Fruit fly (Drosophila melanogaster) whole organism, embryonic: ENCODE results near the gene GstD7.

ENCODE experiments used
- Atf6 ChIP-seq: fragments of 200-800 bp; sonication (Bioruptor generic); IDR thresholded peaks from 2 replicates; pipeline ENCODE4 v1.3.6; 2022; ENCODE audit warnings: missing biosample characterization, missing genetic modification characterization
- Bteb2 ChIP-seq: fragments of 200-800 bp; sonication (Bioruptor generic); optimal IDR thresholded peaks from 2 replicates; lab custom pipeline; 2016; ENCODE audit warnings: missing biosample characterization, missing genetic modification characterization
- CG11398 ChIP-seq: fragments of 200-800 bp; sonication (Bioruptor generic); optimal IDR thresholded peaks from 2 replicates; lab custom pipeline; 2016; ENCODE audit warnings: missing biosample characterization, missing genetic modification characterization
- CG11560 ChIP-seq: fragments of 200-800 bp; sonication (Bioruptor generic); IDR thresholded peaks from 3 replicates; pipeline ENCODE4 v1.3.6; 2022; ENCODE audit warnings: missing biosample characterization, missing genetic modification characterization
- CG12071 ChIP-seq: fragments of 200-800 bp; sonication (Bioruptor generic); optimal IDR thresholded peaks from 3 replicates; lab custom pipeline; 2018; ENCODE audit warnings: missing biosample characterization, mild to moderate bottlenecking, missing genetic modification characterization
- CG12155 ChIP-seq: fragments of 200-800 bp; sonication (Bioruptor generic); optimal IDR thresholded peaks from 3 replicates; lab custom pipeline; 2016; ENCODE audit warnings: missing biosample characterization, missing genetic modification characterization
- CG1233 ChIP-seq: fragments of 200-800 bp; sonication (Bioruptor generic); optimal IDR thresholded peaks from 4 replicates; lab custom pipeline; 2018; ENCODE audit warnings: missing biosample characterization, mild to moderate bottlenecking, missing genetic modification characterization
- CG13894 ChIP-seq: fragments of 200-800 bp; sonication (Bioruptor generic); optimal IDR thresholded peaks from 3 replicates; lab custom pipeline; 2018; ENCODE audit warnings: missing biosample characterization, mild to moderate bottlenecking, missing genetic modification characterization, moderate library complexity
- CG17359 ChIP-seq: fragments of 200-800 bp; sonication (Bioruptor generic); optimal IDR thresholded peaks from 3 replicates; lab custom pipeline; 2018; ENCODE audit warnings: missing biosample characterization, mild to moderate bottlenecking, missing genetic modification characterization, moderate library complexity
- CG17361 ChIP-seq: fragments of 200-800 bp; sonication (Bioruptor generic); IDR thresholded peaks from 3 replicates; pipeline ENCODE4 v1.3.6; 2022; ENCODE audit warnings: missing biosample characterization, missing genetic modification characterization
- CG18011 ChIP-seq: fragments of 200-800 bp; sonication (Bioruptor generic); optimal IDR thresholded peaks from 2 replicates; lab custom pipeline; 2017; ENCODE audit warnings: missing biosample characterization, missing genetic modification characterization, mild to moderate bottlenecking, moderate library complexity, missing genotype
- CG2116 ChIP-seq: fragments of 200-800 bp; sonication (Bioruptor generic); optimal IDR thresholded peaks from 3 replicates; lab custom pipeline; 2018; ENCODE audit warnings: missing biosample characterization, mild to moderate bottlenecking, missing genetic modification characterization
- CG2120 ChIP-seq: fragments of 200-800 bp; sonication (Bioruptor generic); optimal IDR thresholded peaks from 3 replicates; lab custom pipeline; 2016; ENCODE audit warnings: missing biosample characterization, missing genetic modification characterization
- CG2678 ChIP-seq: fragments of 200-800 bp; sonication (Bioruptor generic); optimal IDR thresholded peaks from 3 replicates; lab custom pipeline; 2019; ENCODE audit warnings: missing biosample characterization, mild to moderate bottlenecking, missing genetic modification characterization, moderate library complexity
- CG2889 ChIP-seq: fragments of 200-800 bp; sonication (Bioruptor generic); IDR thresholded peaks from 3 replicates; pipeline ENCODE4 v1.3.6; 2022; ENCODE audit warnings: missing biosample characterization, missing genetic modification characterization
- CG30431 ChIP-seq: fragments of 200-800 bp; sonication (Bioruptor generic); optimal IDR thresholded peaks from 2 replicates; lab custom pipeline; 2017; ENCODE audit warnings: missing biosample characterization, missing genetic modification characterization
- CG32532 ChIP-seq: fragments of 200-800 bp; sonication (Bioruptor generic); IDR thresholded peaks from 2 replicates; pipeline ENCODE4 v1.3.6; 2022; ENCODE audit warnings: missing biosample characterization, missing genetic modification characterization
- CG34376 ChIP-seq: fragments of 200-800 bp; sonication (Bioruptor generic); optimal IDR thresholded peaks from 2 replicates; lab custom pipeline; 2018; ENCODE audit warnings: missing biosample characterization, mild to moderate bottlenecking, missing genetic modification characterization
- CG4424 ChIP-seq: fragments of 200-800 bp; sonication (Bioruptor generic); optimal IDR thresholded peaks from 3 replicates; lab custom pipeline; 2016; ENCODE audit warnings: missing biosample characterization, missing genetic modification characterization
- CG7839 ChIP-seq: fragments of 200-800 bp; sonication (Bioruptor generic); optimal IDR thresholded peaks from 3 replicates; lab custom pipeline; 2018; ENCODE audit warnings: missing biosample characterization, mild to moderate bottlenecking, missing genetic modification characterization, moderate library complexity
- D19A ChIP-seq: fragments of 200-800 bp; optimal IDR thresholded peaks from 3 replicates; lab custom pipeline; 2019; ENCODE audit warnings: missing biosample characterization, mild to moderate bottlenecking, missing genetic modification characterization, moderate library complexity
- E2f2 ChIP-seq: fragments of 200-800 bp; sonication (Bioruptor generic); IDR thresholded peaks from 2 replicates; pipeline ENCODE4 v1.3.6; 2022; ENCODE audit warnings: missing biosample characterization, missing genetic modification characterization
- H2.0 ChIP-seq: fragments of 200-800 bp; sonication (Bioruptor generic); IDR thresholded peaks from 2 replicates; pipeline ENCODE4 v1.3.6; 2022; ENCODE audit warnings: missing biosample characterization, missing genetic modification characterization
- HLH3B ChIP-seq: fragments of 200-800 bp; sonication (Bioruptor generic); IDR thresholded peaks from 2 replicates; pipeline ENCODE4 v1.3.6; 2022; ENCODE audit warnings: missing biosample characterization, missing genetic modification characterization
- PHDP ChIP-seq: fragments of 200-800 bp; sonication (Bioruptor generic); optimal IDR thresholded peaks from 3 replicates; lab custom pipeline; 2018; ENCODE audit warnings: missing biosample characterization, mild to moderate bottlenecking, missing genetic modification characterization, moderate library complexity
- Side ChIP-seq: fragments of 200-800 bp; sonication (Bioruptor generic); optimal IDR thresholded peaks from 2 replicates; lab custom pipeline; 2016; ENCODE audit warnings: missing biosample characterization, missing genetic modification characterization
- Trl ChIP-seq, 3 experiments: fragments of >200 bp in 2 of 3; fragments of 200-800 bp in 1 of 3; sonication (Bioruptor generic) in 1 of 3; optimal IDR thresholded peaks; 2 replicates in 1 of 3; 3 replicates in 2 of 3; lab custom pipeline; 2016 to 2017; ENCODE audit warnings: missing biosample characterization in 1 of 3, missing genetic modification characterization in 1 of 3
- Vsx1 ChIP-seq: fragments of 200-800 bp; sonication (Bioruptor generic); optimal IDR thresholded peaks from 2 replicates; lab custom pipeline; 2017; ENCODE audit warnings: missing biosample characterization, mild to moderate bottlenecking, missing genetic modification characterization, missing genetic modification reagents
- bbx ChIP-seq: fragments of 200-800 bp; sonication (Bioruptor generic); IDR thresholded peaks from 2 replicates; pipeline ENCODE4 v1.3.6; 2022; ENCODE audit warnings: missing biosample characterization, missing genetic modification characterization; ENCODE audit not compliant: partially characterized antibody
- dysf ChIP-seq: fragments of 200-800 bp; sonication (Bioruptor generic); IDR thresholded peaks from 3 replicates; pipeline ENCODE4 v1.3.6; 2022; ENCODE audit warnings: missing biosample characterization, missing genetic modification characterization
- emc ChIP-seq: fragments of 200-800 bp; sonication (Bioruptor generic); optimal IDR thresholded peaks from 2 replicates; lab custom pipeline; 2016; ENCODE audit warnings: missing biosample characterization, missing genetic modification characterization
- exex ChIP-seq: fragments of 200-800 bp; sonication (Bioruptor generic); optimal IDR thresholded peaks from 4 replicates; lab custom pipeline; 2018; ENCODE audit warnings: missing biosample characterization, mild to moderate bottlenecking, missing genetic modification characterization, moderate library complexity
- lab ChIP-seq: fragments of 200-800 bp; sonication (Bioruptor generic); optimal IDR thresholded peaks from 3 replicates; lab custom pipeline; 2017; ENCODE audit warnings: missing biosample characterization, missing genetic modification characterization, mild to moderate bottlenecking, moderate library complexity, missing genetic modification reagents
- lbe ChIP-seq: fragments of 200-800 bp; sonication (Bioruptor generic); optimal IDR thresholded peaks from 2 replicates; lab custom pipeline; 2016; ENCODE audit warnings: missing biosample characterization, mild to moderate bottlenecking, missing genetic modification characterization
- lov ChIP-seq, 2 experiments: fragments of 200-800 bp in 1 of 2; fragments of >200 bp in 1 of 2; sonication (Bioruptor generic) in 1 of 2; IDR thresholded peaks in 1 of 2; optimal IDR thresholded peaks in 1 of 2; 2 replicates in 1 of 2; 3 replicates in 1 of 2; pipeline versions ENCODE4 v1.3.6 to Lab custom; 2017 to 2022; ENCODE audit warnings: missing biosample characterization in 1 of 2, missing genetic modification characterization in 1 of 2
- mirr ChIP-seq: fragments of 200-800 bp; sonication (Bioruptor generic); optimal IDR thresholded peaks from 3 replicates; lab custom pipeline; 2018; ENCODE audit warnings: missing biosample characterization, mild to moderate bottlenecking, missing genetic modification characterization
- nau ChIP-seq: fragments of 200-800 bp; sonication (Bioruptor generic); optimal IDR thresholded peaks from 3 replicates; lab custom pipeline; 2017; ENCODE audit warnings: missing biosample characterization, mild to moderate bottlenecking, missing genetic modification characterization, missing genetic modification reagents
- nerfin-2 ChIP-seq: fragments of 200-800 bp; sonication (Bioruptor generic); IDR thresholded peaks from 2 replicates; pipeline ENCODE4 v1.3.6; 2022; ENCODE audit warnings: missing biosample characterization, missing genetic modification characterization; ENCODE audit not compliant: partially characterized antibody
- salm ChIP-seq: fragments of 200-800 bp; sonication (Bioruptor generic); optimal IDR thresholded peaks from 2 replicates; lab custom pipeline; 2018; ENCODE audit warnings: missing biosample characterization, mild to moderate bottlenecking, missing genetic modification characterization
- scrt ChIP-seq: fragments of 200-800 bp; sonication (Bioruptor generic); optimal IDR thresholded peaks from 2 replicates; lab custom pipeline; 2018; ENCODE audit warnings: missing biosample characterization, mild to moderate bottlenecking, missing genetic modification characterization, moderate library complexity
- sens ChIP-seq: fragments of 200-800 bp; sonication (Bioruptor generic); peaks from one replicate; lab custom pipeline; 2016; ENCODE audit warnings: missing biosample characterization, missing genetic modification characterization
- shn ChIP-seq: fragments of 200-800 bp; sonication (Bioruptor generic); optimal IDR thresholded peaks from 3 replicates; lab custom pipeline; 2016; ENCODE audit warnings: missing biosample characterization, missing genetic modification characterization
- trem ChIP-seq: fragments of 200-800 bp; optimal IDR thresholded peaks from 3 replicates; lab custom pipeline; 2019; ENCODE audit warnings: missing biosample characterization, mild to moderate bottlenecking, missing genetic modification characterization, moderate library complexity

GstD7 gene

dm6 chr3R:12402935-12403334, 24.6 kb downstream of the GstD7 start (continued):
- peak; percentile 97 for TF ChIP-seq HLH3B (GFP tag; lab: Robert Waterston, UW)
- peak; percentile 99 for TF ChIP-seq PHDP (tag; lab: Kevin White, UChicago)

- TF ChIP-seq Vsx1 (GFP tag; lab: Kevin White, UChicago) (peak; percentile 48), CG11560 (tag; lab: Robert Waterston, UW) (no peak), CG17361 (no peak), trem (no peak), Atf6 (no peak), shn (GFP tag; lab: Kevin White, UChicago) (no peak), exex (tag; lab: Kevin White, UChicago) (peak; percentile 92), salm (tag; lab: Kevin White, UChicago) (peak; percentile 2), mirr (GFP tag; lab: Kevin White, UChicago) (peak; percentile 91), Bteb2 (GFP tag; lab: Kevin White, UChicago) (no peak), CG11398 (GFP tag; lab: Kevin White, UChicago) (no peak), CG32532 (GFP tag; lab: Robert Waterston, UW) (no peak), CG34376 (GFP tag; lab: Kevin White, UChicago) (peak; percentile 54), sens (GFP tag; lab: Kevin White, UChicago) (peak; percentile 49), D19A (tag; lab: Kevin White, UChicago) (peak; percentile 3)
These were observed 26.8 kb downstream of the GstD7 start for dm6 chr3R:12405134-12405533.

dm6 chr3R:12405928-12406234, 27.6 kb downstream of the GstD7 start, which contains the start of gene Cyp9f2:
TSS of gene Cyp9f2 (minus strand) at chr3R:12406028.
- TF ChIP-seq bbx (GFP tag; lab: Robert Waterston, UW) (0 out of 2 replicates have a peak, but pooled peaks have one; percentile 8), Side (GFP tag; lab: Kevin White, UChicago) (no peak)

dm6 chr3R:12406235-12407196, 28.2 kb downstream of the GstD7 start, which contains the start of gene CG5167:
TSS of gene CG5167 (plus strand) at chr3R:12406532.
- TF ChIP-seq CG17359 (tag; lab: Kevin White, UChicago) (peak; percentile 49), CG1233 (GFP tag; lab: Kevin White, UChicago) (no peak), Trl (optimal IDR thresholded peaks at IDR 0.05; lab: Kevin White, UChicago) (no peak), Trl (GFP tag; optimal IDR thresholded peaks at IDR 0.05; lab: Kevin White, UChicago) (no peak), lbe (GFP tag; lab: Kevin White, UChicago) (peak; percentile 12), CG2889 (GFP tag; lab: Robert Waterston, UW) (no peak), E2f2 (peak; percentile 50; the same call in 1 of the 2 replicates), CG2120 (peak; percentile 44), CG30431 (GFP tag; lab: Kevin White, UChicago) (no peak), emc (GFP tag; lab: Kevin White, UChicago) (no peak), lov (optimal IDR thresholded peaks at IDR 0.05; lab: Kevin White, UChicago) (no peak), lov (GFP tag; IDR thresholded peaks at IDR 0.05; lab: Robert Waterston, UW) (no peak), CG4424 (peak; percentile 11), scrt (GFP tag; lab: Kevin White, UChicago) (peak; percentile 27), dysf (GFP tag; lab: Robert Waterston, UW) (0 out of 3 replicates have a peak, but pooled peaks have one; percentile 22), H2.0 (GFP tag; lab: Robert Waterston, UW) (no peak), CG7839 (peak; percentile 39), CG13894 (tag; lab: Kevin White, UChicago) (peak; percentile 13), CG12155 (peak; percentile 38), CG12071 (GFP tag; lab: Kevin White, UChicago) (no peak), nerfin-2 (GFP tag; lab: Robert Waterston, UW) (peak; percentile 23; the same call in 1 of the 2 replicates), CG18011 (GFP tag; lab: Kevin White, UChicago) (no peak), nau (GFP tag; lab: Kevin White, UChicago) (no peak), lab (peak; percentile 54), CG2678 (tag; lab: Kevin White, UChicago) (peak; percentile 61), CG2116 (GFP tag; lab: Kevin White, UChicago) (peak; percentile 43)
